Worm (Caenorhabditis elegans) whole organism, L4 larva: ENCODE measurements around the gene flp-25.

ENCODE experiments used
- F26F4.8 ChIP-seq: fragments of 200-800 bp; sonication (Bioruptor generic); conservative IDR thresholded peaks from 2 replicates; pipeline ENCODE4 v1.3.6; 2022; ENCODE audit warnings: missing genetic modification characterization, missing compliant biosample characterization
- Y105C5A.15 ChIP-seq: fragments of 200-800 bp; sonication (Bioruptor generic); IDR thresholded peaks from 2 replicates; pipeline ENCODE4 v1.3.6; 2022; ENCODE audit warnings: missing genetic modification characterization, missing compliant biosample characterization
- Y75B8A.6 ChIP-seq: fragments of 200-800 bp; sonication (Bioruptor generic); IDR thresholded peaks from 2 replicates; pipeline ENCODE4 v1.3.6; 2022; ENCODE audit warnings: missing genetic modification reagents, missing genetic modification characterization, missing compliant biosample characterization
- aha-1 ChIP-seq: fragments of 150-350 bp; peaks from one replicate; lab custom pipeline; 2014; ENCODE audit warnings: missing biosample characterization, missing genetic modification characterization
- ama-1 ChIP-seq: fragments of 150-350 bp; optimal IDR thresholded peaks from 2 replicates; lab custom pipeline; 2014; ENCODE audit warnings: inconsistent platforms, mixed read lengths
- arid-1 ChIP-seq: fragments of 200-800 bp; sonication (Bioruptor generic); conservative IDR thresholded peaks from 2 replicates; pipeline ENCODE4 v1.3.6; 2022; ENCODE audit warnings: missing genetic modification reagents, missing genetic modification characterization, missing compliant biosample characterization
- ceh-28 ChIP-seq: fragments of 150-350 bp; optimal IDR thresholded peaks from 2 replicates; lab custom pipeline; 2014; ENCODE audit warnings: missing biosample characterization, missing genetic modification reagents, missing genetic modification characterization
- ceh-44 ChIP-seq: fragments of 200-800 bp; sonication (Bioruptor generic); IDR thresholded peaks from 2 replicates; pipeline ENCODE4 v1.3.6; 2022; ENCODE audit warnings: missing genetic modification reagents, missing genetic modification characterization, missing compliant biosample characterization
- ceh-62 ChIP-seq: sonication (generic microtip); optimal IDR thresholded peaks from 2 replicates; lab custom pipeline; 2017; ENCODE audit warnings: missing biosample characterization, missing genetic modification characterization
- ces-1 ChIP-seq: fragments of 150-350 bp; sonication (generic microtip); optimal IDR thresholded peaks from 4 replicates; lab custom pipeline; 2014; ENCODE audit warnings: missing biosample characterization, missing genetic modification reagents, missing genetic modification characterization
- daf-16 ChIP-seq, 3 experiments: sonication (generic microtip); optimal IDR thresholded peaks; 2 replicates each; lab custom pipeline; 2016 to 2017; ENCODE audit warnings: missing genetic modification characterization in 3 of 3, missing genetic modification reagents in 3 of 3, mild to moderate bottlenecking in 2 of 3, missing compliant biosample characterization in 2 of 3, missing biosample characterization in 1 of 3, moderate library complexity in 1 of 3
- daf-8 ChIP-seq: fragments of 200-800 bp; sonication (Bioruptor generic); IDR thresholded peaks from 2 replicates; pipeline ENCODE4 v1.3.6; 2022; ENCODE audit warnings: missing genetic modification characterization, missing compliant biosample characterization
- dmd-6 ChIP-seq: fragments of 200-800 bp; sonication (Bioruptor generic); IDR thresholded peaks from 2 replicates; pipeline ENCODE4 v1.3.6; 2022; ENCODE audit warnings: missing genetic modification reagents, missing genetic modification characterization, missing compliant biosample characterization
- duxl-1 ChIP-seq: sonication (generic microtip); optimal IDR thresholded peaks from 2 replicates; lab custom pipeline; 2016; ENCODE audit warnings: mild to moderate bottlenecking, missing genetic modification characterization, moderate library complexity, missing compliant biosample characterization; ENCODE audit not compliant: poor library complexity
- dve-1 ChIP-seq: sonication (generic microtip); optimal IDR thresholded peaks from 2 replicates; lab custom pipeline; 2017; ENCODE audit warnings: antibody characterized with exemption, mild to moderate bottlenecking, missing genetic modification characterization, missing compliant biosample characterization; ENCODE audit not compliant: insufficient read depth
- egl-43 ChIP-seq: fragments of 200-800 bp; sonication (Bioruptor generic); IDR thresholded peaks from 2 replicates; pipeline ENCODE4 v1.3.6; 2022; ENCODE audit warnings: missing genetic modification reagents, missing genetic modification characterization, missing compliant biosample characterization
- gei-8 ChIP-seq: fragments of 200-800 bp; sonication (Bioruptor generic); optimal IDR thresholded peaks from 2 replicates; lab custom pipeline; 2018; ENCODE audit warnings: mild to moderate bottlenecking, missing genetic modification characterization, missing compliant biosample characterization
- hlh-11 ChIP-seq: fragments of 200-800 bp; sonication (Bioruptor generic); optimal IDR thresholded peaks from 2 replicates; lab custom pipeline; 2018; ENCODE audit warnings: mild to moderate bottlenecking, missing genetic modification characterization, missing compliant biosample characterization
- hlh-30 ChIP-seq: sonication (generic microtip); optimal IDR thresholded peaks from 2 replicates; lab custom pipeline; 2017; ENCODE audit warnings: antibody characterized with exemption, mild to moderate bottlenecking, missing genetic modification characterization, missing compliant biosample characterization; ENCODE audit not compliant: insufficient read depth
- lin-1 ChIP-seq: fragments of 200-800 bp; sonication (Bioruptor generic); IDR thresholded peaks from 2 replicates; pipeline ENCODE4 v1.3.6; 2022; ENCODE audit warnings: missing genetic modification reagents, missing genetic modification characterization, missing compliant biosample characterization
- lsy-2 ChIP-seq, 2 experiments: fragments of 150-350 bp in 1 of 2; sonication (generic microtip) in 1 of 2; optimal IDR thresholded peaks; 2 replicates each; lab custom pipeline; 2014 to 2017; ENCODE audit warnings: missing biosample characterization in 2 of 2, missing genetic modification characterization in 2 of 2
- mdl-1 ChIP-seq, 2 experiments: fragments of 150-350 bp in 1 of 2; sonication (generic microtip) in 1 of 2; optimal IDR thresholded peaks; 2 replicates each; lab custom pipeline; 2014 to 2017; ENCODE audit warnings: missing biosample characterization in 2 of 2, missing genetic modification characterization in 2 of 2
- mdt-29 ChIP-seq: fragments of 200-800 bp; sonication (Bioruptor generic); IDR thresholded peaks from 2 replicates; pipeline ENCODE4 v1.3.6; 2022; ENCODE audit warnings: missing genetic modification reagents, missing genetic modification characterization, missing compliant biosample characterization
- mep-1 ChIP-seq: fragments of 150-350 bp; sonication (generic microtip); optimal IDR thresholded peaks from 3 replicates; lab custom pipeline; 2014; ENCODE audit warnings: missing biosample characterization, missing genetic modification characterization
- mxl-3 ChIP-seq: fragments of 200-800 bp; sonication (Bioruptor generic); optimal IDR thresholded peaks from 2 replicates; lab custom pipeline; 2018; ENCODE audit warnings: mild to moderate bottlenecking, missing genetic modification characterization, missing compliant biosample characterization
- nhr-102 ChIP-seq: sonication (generic microtip); optimal IDR thresholded peaks from 2 replicates; lab custom pipeline; 2016; ENCODE audit warnings: mild to moderate bottlenecking, missing genetic modification characterization, moderate library complexity, missing compliant biosample characterization
- nhr-11 ChIP-seq: fragments of 150-350 bp; optimal IDR thresholded peaks from 2 replicates; lab custom pipeline; 2014; ENCODE audit warnings: missing biosample characterization, missing genetic modification characterization
- nhr-28 ChIP-seq: fragments of 150-350 bp; optimal IDR thresholded peaks from 2 replicates; lab custom pipeline; 2014; ENCODE audit warnings: missing biosample characterization, missing genetic modification characterization
- nhr-41 ChIP-seq: fragments of 200-800 bp; sonication (Bioruptor generic); IDR thresholded peaks from 2 replicates; pipeline ENCODE4 v1.3.6; 2022; ENCODE audit warnings: missing genetic modification reagents, missing genetic modification characterization, missing compliant biosample characterization
- nhr-42 ChIP-seq: fragments of 200-800 bp; sonication (Bioruptor generic); IDR thresholded peaks from 2 replicates; pipeline ENCODE4 v1.3.6; 2022; ENCODE audit warnings: missing genetic modification characterization, missing compliant biosample characterization
- nhr-48 ChIP-seq: sonication (generic microtip); optimal IDR thresholded peaks from 2 replicates; lab custom pipeline; 2016; ENCODE audit warnings: mild to moderate bottlenecking, missing genetic modification characterization, missing compliant biosample characterization
- nhr-76 ChIP-seq: fragments of 150-350 bp; optimal IDR thresholded peaks from 2 replicates; lab custom pipeline; 2014; ENCODE audit warnings: missing biosample characterization, missing genetic modification characterization
- nhr-77 ChIP-seq: fragments of 150-350 bp; optimal IDR thresholded peaks from 2 replicates; lab custom pipeline; 2014; ENCODE audit warnings: missing biosample characterization, missing genetic modification characterization
- php-3 ChIP-seq: fragments of 200-800 bp; sonication (Bioruptor generic); IDR thresholded peaks from 2 replicates; pipeline ENCODE4 v1.3.6; 2022; ENCODE audit warnings: missing genetic modification reagents, missing genetic modification characterization, missing compliant biosample characterization
- pqm-1 ChIP-seq: sonication (generic microtip); optimal IDR thresholded peaks from 2 replicates; lab custom pipeline; 2017; ENCODE audit warnings: missing biosample characterization, missing genetic modification characterization
- saeg-2 ChIP-seq: fragments of 200-800 bp; sonication (Bioruptor generic); IDR thresholded peaks from 2 replicates; pipeline ENCODE4 v1.3.6; 2022; ENCODE audit warnings: missing genetic modification reagents, missing genetic modification characterization, missing compliant biosample characterization
- skn-1 ChIP-seq: fragments of 150-350 bp; optimal IDR thresholded peaks from 2 replicates; lab custom pipeline; 2014; ENCODE audit warnings: missing biosample characterization, missing genetic modification characterization
- snpc-1.2 ChIP-seq: fragments of 200-800 bp; sonication (Bioruptor generic); IDR thresholded peaks from 2 replicates; pipeline ENCODE4 v1.3.6; 2022; ENCODE audit warnings: missing genetic modification reagents, missing genetic modification characterization, missing compliant biosample characterization
- snpc-4 ChIP-seq: fragments of 150-350 bp; optimal IDR thresholded peaks from 2 replicates; lab custom pipeline; 2014; ENCODE audit warnings: missing biosample characterization, missing genetic modification characterization
- tra-1 ChIP-seq: fragments of 200-800 bp; sonication (Bioruptor generic); IDR thresholded peaks from 2 replicates; pipeline ENCODE4 v1.3.6; 2022; ENCODE audit warnings: missing genetic modification reagents, missing genetic modification characterization, missing compliant biosample characterization
- unc-130 ChIP-seq: sonication (generic microtip); optimal IDR thresholded peaks from 2 replicates; lab custom pipeline; 2016; ENCODE audit warnings: missing genetic modification reagents, missing genetic modification characterization, missing compliant biosample characterization
- unc-62 ChIP-seq, 3 experiments: fragments of 150-350 bp in 1 of 3; sonication (generic microtip); optimal IDR thresholded peaks in 2 of 3; peaks in 1 of 3; 1 replicate in 1 of 3; 2 replicates in 2 of 3; lab custom pipeline; 2014 to 2017; ENCODE audit warnings: missing biosample characterization in 3 of 3, missing genetic modification characterization in 3 of 3, missing genetic modification reagents in 3 of 3, missing genotype in 1 of 3
- zag-1 ChIP-seq: fragments of 150-350 bp; optimal IDR thresholded peaks from 2 replicates; lab custom pipeline; 2014; ENCODE audit warnings: missing biosample characterization, missing genetic modification characterization
- zip-2 ChIP-seq: fragments of 150-350 bp; optimal IDR thresholded peaks from 2 replicates; lab custom pipeline; 2014; ENCODE audit warnings: missing biosample characterization, missing genetic modification characterization

The flp-25 gene

ce11 chrIII:9326528-9326927 lies 34.8 kb upstream of the flp-25 start:
- no peak for TF ChIP-seq ceh-62 (tag; lab: Kevin White, UChicago)
- TF ChIP-seq skn-1 (tag; lab: Kevin White, UChicago) = no peak
- peak; percentile 74 for TF ChIP-seq lin-1 (GFP tag; lab: Robert Waterston, UW)
- TF ChIP-seq mxl-3 (GFP tag; lab: Kevin White, UChicago) = peak; percentile 63
- no peak for TF ChIP-seq unc-130 (GFP tag; lab: Kevin White, UChicago)
- TF ChIP-seq egl-43 (GFP tag; lab: Robert Waterston, UW) = no peak
- peak; percentile 96 for TF ChIP-seq pqm-1 (tag; lab: Kevin White, UChicago)
- TF ChIP-seq php-3 = peak; percentile 75
- TF ChIP-seq daf-16 (GFP tag; optimal IDR thresholded peaks at IDR 0.05; lab: Kevin White, UChicago) = peak in 1 of 2 experiments; percentile 48
- TF ChIP-seq daf-16 (tag; optimal IDR thresholded peaks at IDR 0.05; lab: Kevin White, UChicago) = peak; percentile 69
- TF ChIP-seq unc-62 (GFP tag; optimal IDR thresholded peaks at IDR 0.05 in 1 of 2; lab: Kevin White, UChicago) = peak; percentile 8 to 69
- no peak for TF ChIP-seq unc-62 (tag; optimal IDR thresholded peaks at IDR 0.05; lab: Kevin White, UChicago)
- no peak for TF ChIP-seq snpc-1.2 (GFP tag; lab: Robert Waterston, UW)
- TF ChIP-seq nhr-48 (tag; lab: Kevin White, UChicago) = peak; percentile 81
- TF ChIP-seq gei-8 (GFP tag; lab: Kevin White, UChicago) = peak; percentile 70
- TF ChIP-seq saeg-2 (GFP tag; lab: Robert Waterston, UW) = peak; percentile 90
- TF ChIP-seq nhr-41 (GFP tag; lab: Robert Waterston, UW) = peak; percentile 46; the same call in 1 of the 2 replicates
- peak; percentile 92 for TF ChIP-seq hlh-11
- TF ChIP-seq ama-1 (lab: Kevin White, UChicago) = no peak
- TF ChIP-seq mep-1 = no peak
- peak; percentile 97 for TF ChIP-seq dmd-6
- TF ChIP-seq nhr-77 (tag; lab: Kevin White, UChicago) = peak; percentile 72
- TF ChIP-seq dve-1 (tag; lab: Kevin White, UChicago) = peak; percentile 91
- peak; percentile 75 for TF ChIP-seq tra-1 (GFP tag; lab: Robert Waterston, UW)
- TF ChIP-seq nhr-28 (tag; lab: Kevin White, UChicago) = peak; percentile 88
- TF ChIP-seq nhr-102 (tag; lab: Kevin White, UChicago) = peak; percentile 2
- no peak for TF ChIP-seq zip-2 (tag; lab: Kevin White, UChicago)
- peak in 1 of 2 experiments; percentile 63 for TF ChIP-seq mdl-1 (tag; optimal IDR thresholded peaks at IDR 0.05; lab: Kevin White, UChicago)
- TF ChIP-seq ceh-44 (GFP tag; lab: Robert Waterston, UW) = no peak
- TF ChIP-seq hlh-30 (tag; lab: Kevin White, UChicago) = peak; percentile 55
- TF ChIP-seq daf-8 (GFP tag; lab: Robert Waterston, UW) = no peak
- TF ChIP-seq Y75B8A.6 = no peak

ce11 chrIII:9327910-9328309 lies 33.4 kb upstream of the flp-25 start:
- TF ChIP-seq aha-1 (peak; percentile 93), lsy-2 (tag; optimal IDR thresholded peaks at IDR 0.05; lab: Kevin White, UChicago) (no peak)

ce11 chrIII:9328732-9329131 lies 32.6 kb upstream of the flp-25 start:
- TF ChIP-seq snpc-4 (tag; lab: Kevin White, UChicago) (no peak), saeg-2 (GFP tag; lab: Robert Waterston, UW) (no peak), nhr-11 (tag; lab: Kevin White, UChicago) (peak; percentile 51), nhr-76 (tag; lab: Kevin White, UChicago) (no peak), arid-1 (no peak), hlh-30 (tag; lab: Kevin White, UChicago) (peak; percentile 28), F26F4.8 (GFP tag; lab: Robert Waterston, UW) (no peak), php-3 (no peak), mdt-29 (GFP tag; lab: Robert Waterston, UW) (no peak), nhr-42 (no peak), Y105C5A.15 (no peak), ces-1 (GFP tag; lab: Kevin White, UChicago) (no peak), zag-1 (no peak), unc-62 (GFP tag; optimal IDR thresholded peaks at IDR 0.05 in 1 of 2; lab: Kevin White, UChicago) (peak in 1 of 2 experiments; percentile 3), unc-62 (tag; optimal IDR thresholded peaks at IDR 0.05; lab: Kevin White, UChicago) (no peak), dve-1 (tag; lab: Kevin White, UChicago) (no peak), hlh-11 (peak; percentile 16), ceh-28 (no peak), duxl-1 (tag; lab: Kevin White, UChicago) (no peak)
